Worm (Caenorhabditis elegans): ENCODE measurements around the gene str-173.

ce11 chrIV:4858573-4858972 lies 3.0 kb upstream of the str-173 start, which contains the start of gene Y17G9A.3:
- TF ChIP-seq W03F9.2 (tag; optimal IDR thresholded peaks at IDR 0.05): no peak
- TF ChIP-seq him-1 (tag; optimal IDR thresholded peaks at IDR 0.05): no peak

All from whole organism, L4/young adult.